Worm (Caenorhabditis elegans): ENCODE results near the gene vps-16.

DNA sequence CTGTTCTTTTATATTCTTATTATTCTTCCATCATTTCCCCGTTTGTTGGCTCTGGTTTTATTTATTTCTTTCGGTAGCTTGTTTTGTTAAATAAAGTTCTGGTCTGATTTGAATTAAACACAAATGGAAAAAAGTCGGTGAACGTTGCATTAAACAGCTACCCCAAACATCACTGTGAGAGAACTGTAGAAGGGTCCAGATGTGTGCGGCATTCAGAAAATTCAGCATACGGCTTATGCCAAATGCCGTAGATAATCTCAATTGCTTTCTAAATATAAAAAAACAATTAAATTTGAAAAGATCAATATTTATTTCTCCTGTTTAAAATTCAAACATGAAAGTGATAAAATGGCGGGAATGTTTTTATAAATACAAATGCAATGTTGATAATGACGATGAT is 6.8 kb downstream of the vps-16 start:
- no peak for TF ChIP-seq ztf-29 (GFP tag; IDR thresholded peaks at IDR 0.05)
- no peak for TF ChIP-seq ref-1 (GFP tag; conservative IDR thresholded peaks at IDR 0.05)
- no peak for TF ChIP-seq klf-2 (GFP tag; conservative IDR thresholded peaks at IDR 0.05)
- TF ChIP-seq ztf-23 (GFP tag; IDR thresholded peaks at IDR 0.05): no peak
- TF ChIP-seq cog-1 (tag; optimal IDR thresholded peaks at IDR 0.05): no peak
- TF ChIP-seq tab-1 (GFP tag; IDR thresholded peaks at IDR 0.05): no peak
- no peak for TF ChIP-seq med-1 (GFP tag; optimal IDR thresholded peaks at IDR 0.05; ENCODE audit: insufficient read depth)
- TF ChIP-seq flt-1 (GFP tag; IDR thresholded peaks at IDR 0.05): no peak
- TF ChIP-seq T22C8.4 (GFP tag; IDR thresholded peaks at IDR 0.05): no peak

Data from whole organism, midembryonic.